Fruit fly (Drosophila melanogaster) whole organism, embryonic: Measurements from ENCODE around the gene akirin.

Source experiments
- ATbp ChIP-seq: fragments of 200-800 bp; sonication (Bioruptor generic); optimal IDR thresholded peaks from 2 replicates; lab custom pipeline; 2017; ENCODE audit warnings: missing biosample characterization, mild to moderate bottlenecking, missing genetic modification characterization, missing genetic modification reagents
- Ada2b ChIP-seq: fragments of 200-800 bp; sonication (Bioruptor generic); IDR thresholded peaks from 2 replicates; pipeline ENCODE4 v1.3.6; 2022; ENCODE audit warnings: missing biosample characterization, missing genetic modification characterization
- BtbVII ChIP-seq: fragments of 200-800 bp; sonication (Bioruptor generic); optimal IDR thresholded peaks from 3 replicates; lab custom pipeline; 2017; ENCODE audit warnings: missing biosample characterization, mild to moderate bottlenecking, missing genetic modification characterization
- CG10321 ChIP-seq: fragments of 200-800 bp; sonication (Bioruptor generic); IDR thresholded peaks from 2 replicates; pipeline ENCODE4 v1.3.6; 2022; ENCODE audit warnings: missing biosample characterization, missing genetic modification characterization
- CG12155 ChIP-seq: fragments of 200-800 bp; sonication (Bioruptor generic); optimal IDR thresholded peaks from 3 replicates; lab custom pipeline; 2016; ENCODE audit warnings: missing biosample characterization, missing genetic modification characterization
- CG12236 ChIP-seq: fragments of 200-800 bp; sonication (Bioruptor generic); optimal IDR thresholded peaks from 2 replicates; lab custom pipeline; 2016; ENCODE audit warnings: missing biosample characterization, missing genetic modification characterization
- CG12659 ChIP-seq: fragments of 200-800 bp; sonication (Bioruptor generic); optimal IDR thresholded peaks from 3 replicates; lab custom pipeline; 2017; ENCODE audit warnings: mild to moderate bottlenecking, missing biosample characterization, missing genetic modification reagents, missing genetic modification characterization
- CG13287 ChIP-seq: fragments of 200-800 bp; sonication (Bioruptor generic); IDR thresholded peaks from 2 replicates; pipeline ENCODE4 v1.3.6; 2022; ENCODE audit warnings: missing biosample characterization, missing genetic modification characterization; ENCODE audit not compliant: partially characterized antibody
- CG14710 ChIP-seq: fragments of 200-800 bp; sonication (Bioruptor generic); optimal IDR thresholded peaks from 3 replicates; lab custom pipeline; 2019; ENCODE audit warnings: missing biosample characterization, mild to moderate bottlenecking, missing genetic modification characterization, moderate library complexity
- CG15514 ChIP-seq: fragments of 200-800 bp; sonication (Bioruptor generic); optimal IDR thresholded peaks from 3 replicates; lab custom pipeline; 2017; ENCODE audit warnings: missing biosample characterization, missing genetic modification characterization, mild to moderate bottlenecking, moderate library complexity, missing genetic modification reagents
- CG16815 ChIP-seq: fragments of 200-800 bp; sonication (Bioruptor generic); optimal IDR thresholded peaks from 3 replicates; lab custom pipeline; 2017; ENCODE audit warnings: missing biosample characterization, mild to moderate bottlenecking, missing genetic modification characterization
- CG1832 ChIP-seq: fragments of 200-800 bp; sonication (Bioruptor generic); optimal IDR thresholded peaks from 2 replicates; lab custom pipeline; 2017; ENCODE audit warnings: missing biosample characterization, mild to moderate bottlenecking, missing genetic modification characterization, inconsistent platforms
- CG18619 ChIP-seq: fragments of 200-800 bp; sonication (Bioruptor generic); optimal IDR thresholded peaks from 3 replicates; lab custom pipeline; 2017; ENCODE audit warnings: missing biosample characterization, mild to moderate bottlenecking, missing genetic modification characterization
- CG2120 ChIP-seq: fragments of 200-800 bp; sonication (Bioruptor generic); optimal IDR thresholded peaks from 3 replicates; lab custom pipeline; 2016; ENCODE audit warnings: missing biosample characterization, missing genetic modification characterization
- CG2129 ChIP-seq: fragments of 200-800 bp; sonication (Bioruptor generic); IDR thresholded peaks from 2 replicates; pipeline ENCODE4 v1.3.6; 2022; ENCODE audit warnings: missing biosample characterization, missing genetic modification characterization; ENCODE audit not compliant: partially characterized antibody
- CG2712 ChIP-seq: fragments of 200-800 bp; optimal IDR thresholded peaks from 3 replicates; lab custom pipeline; 2019; ENCODE audit warnings: missing biosample characterization, mild to moderate bottlenecking, missing genetic modification characterization, moderate library complexity
- CG30020 ChIP-seq: fragments of 200-800 bp; optimal IDR thresholded peaks from 2 replicates; lab custom pipeline; 2019; ENCODE audit warnings: missing biosample characterization, mild to moderate bottlenecking, missing genetic modification characterization, moderate library complexity
- CG33557 ChIP-seq: fragments of 200-800 bp; sonication (Bioruptor generic); optimal IDR thresholded peaks from 2 replicates; lab custom pipeline; 2019; ENCODE audit warnings: missing biosample characterization, mild to moderate bottlenecking, missing genetic modification characterization, moderate library complexity
- CG34224 ChIP-seq: fragments of 200-800 bp; sonication (Bioruptor generic); IDR thresholded peaks from 3 replicates; pipeline ENCODE4 v1.3.6; 2022; ENCODE audit warnings: missing biosample characterization, missing genetic modification characterization; ENCODE audit not compliant: partially characterized antibody
- CG3995 ChIP-seq: fragments of 200-800 bp; sonication (Bioruptor generic); optimal IDR thresholded peaks from 3 replicates; lab custom pipeline; 2016; ENCODE audit warnings: missing biosample characterization, missing genetic modification characterization
- CG4617 ChIP-seq: fragments of 200-800 bp; sonication (Bioruptor generic); optimal IDR thresholded peaks from 3 replicates; lab custom pipeline; 2016; ENCODE audit warnings: missing biosample characterization, missing genetic modification characterization, borderline replicate concordance
- CG8924 ChIP-seq: fragments of 200-800 bp; optimal IDR thresholded peaks from 3 replicates; lab custom pipeline; 2019; ENCODE audit warnings: missing biosample characterization, mild to moderate bottlenecking, missing genetic modification characterization, moderate library complexity
- CG8944 ChIP-seq: fragments of 200-800 bp; sonication (Bioruptor generic); optimal IDR thresholded peaks from 3 replicates; lab custom pipeline; 2016; ENCODE audit warnings: missing biosample characterization, missing genetic modification characterization
- CG9932 ChIP-seq: fragments of 200-800 bp; sonication (Bioruptor generic); IDR thresholded peaks from 2 replicates; pipeline ENCODE4 v1.3.6; 2022; ENCODE audit warnings: missing biosample characterization, missing genetic modification characterization
- E2f2 ChIP-seq: fragments of 200-800 bp; sonication (Bioruptor generic); IDR thresholded peaks from 2 replicates; pipeline ENCODE4 v1.3.6; 2022; ENCODE audit warnings: missing biosample characterization, missing genetic modification characterization
- HLHmδ ChIP-seq: fragments of 200-800 bp; sonication (Bioruptor generic); optimal IDR thresholded peaks from 2 replicates; lab custom pipeline; 2018; ENCODE audit warnings: missing biosample characterization, mild to moderate bottlenecking, missing genetic modification characterization, moderate library complexity
- Hr51 ChIP-seq, 2 experiments: fragments of 200-800 bp; sonication (Bioruptor generic); optimal IDR thresholded peaks; 2 replicates in 1 of 2; 3 replicates in 1 of 2; lab custom pipeline; 2016 to 2018; ENCODE audit warnings: missing biosample characterization in 2 of 2, missing genetic modification characterization in 2 of 2, mild to moderate bottlenecking in 1 of 2, moderate library complexity in 1 of 2
- MBD-R2 ChIP-seq: fragments of 200-800 bp; sonication (Bioruptor generic); IDR thresholded peaks from 2 replicates; pipeline ENCODE4 v1.3.6; 2022; ENCODE audit warnings: missing biosample characterization, missing genetic modification characterization
- MESR4 ChIP-seq: fragments of 200-800 bp; sonication (Bioruptor generic); optimal IDR thresholded peaks from 2 replicates; lab custom pipeline; 2018; ENCODE audit warnings: missing biosample characterization, mild to moderate bottlenecking, missing genetic modification characterization, moderate library complexity
- Max ChIP-seq: fragments of 200-800 bp; sonication (Bioruptor generic); optimal IDR thresholded peaks from 2 replicates; lab custom pipeline; 2016; ENCODE audit warnings: missing biosample characterization, mild to moderate bottlenecking, missing genetic modification characterization
- Opbp ChIP-seq: fragments of 200-800 bp; sonication (Bioruptor generic); IDR thresholded peaks from 3 replicates; pipeline ENCODE4 v1.3.6; 2022; ENCODE audit warnings: missing biosample characterization, missing genetic modification characterization; ENCODE audit not compliant: partially characterized antibody
- Scr ChIP-seq: fragments of 200-800 bp; sonication (Bioruptor generic); IDR thresholded peaks from 2 replicates; pipeline ENCODE4 v1.3.6; 2022; ENCODE audit warnings: missing biosample characterization, missing genetic modification characterization; ENCODE audit not compliant: partially characterized antibody
- Sox102F ChIP-seq: fragments of 200-800 bp; sonication (Bioruptor generic); optimal IDR thresholded peaks from 2 replicates; lab custom pipeline; 2018; ENCODE audit warnings: missing biosample characterization, mild to moderate bottlenecking, missing genetic modification characterization, moderate library complexity
- Stat92E ChIP-seq, 3 experiments: fragments of >200 bp in 2 of 3; fragments of 200-800 bp in 1 of 3; sonication (Bioruptor generic) in 1 of 3; optimal IDR thresholded peaks; 2 replicates each; lab custom pipeline; 2017 to 2019; ENCODE audit warnings: missing biosample characterization in 3 of 3, missing genetic modification characterization in 3 of 3, mild to moderate bottlenecking in 1 of 3, moderate library complexity in 1 of 3
- Xbp1 ChIP-seq: fragments of 200-800 bp; sonication (Bioruptor generic); optimal IDR thresholded peaks from 3 replicates; lab custom pipeline; 2016; ENCODE audit warnings: missing biosample characterization, mild to moderate bottlenecking, missing genetic modification characterization
- bbx ChIP-seq: fragments of 200-800 bp; sonication (Bioruptor generic); IDR thresholded peaks from 2 replicates; pipeline ENCODE4 v1.3.6; 2022; ENCODE audit warnings: missing biosample characterization, missing genetic modification characterization; ENCODE audit not compliant: partially characterized antibody
- dm ChIP-seq: fragments of 200-800 bp; sonication (Bioruptor generic); optimal IDR thresholded peaks from 3 replicates; lab custom pipeline; 2016; ENCODE audit warnings: missing biosample characterization, missing genetic modification characterization
- insv ChIP-seq, 2 experiments: fragments of 200-800 bp; sonication (Bioruptor generic); optimal IDR thresholded peaks; 3 replicates each; lab custom pipeline; 2016 to 2018; ENCODE audit warnings: missing biosample characterization in 2 of 2, missing genetic modification characterization in 2 of 2
- ken ChIP-seq: fragments of 200-800 bp; sonication (Bioruptor generic); IDR thresholded peaks from 3 replicates; pipeline ENCODE4 v1.3.6; 2022; ENCODE audit warnings: missing biosample characterization, missing genetic modification characterization
- mam ChIP-seq: fragments of 200-800 bp; sonication (Bioruptor generic); optimal IDR thresholded peaks from 3 replicates; lab custom pipeline; 2016; ENCODE audit warnings: missing biosample characterization, missing genetic modification characterization
- phol ChIP-seq: fragments of 200-800 bp; sonication (Bioruptor generic); optimal IDR thresholded peaks from 3 replicates; lab custom pipeline; 2018; ENCODE audit warnings: missing biosample characterization, mild to moderate bottlenecking, missing genetic modification characterization, moderate library complexity
- slp2 ChIP-seq: fragments of 200-800 bp; sonication (Bioruptor generic); optimal IDR thresholded peaks from 2 replicates; lab custom pipeline; 2016; ENCODE audit warnings: missing biosample characterization, missing genetic modification characterization
- sob ChIP-seq: fragments of 200-800 bp; sonication (Bioruptor generic); IDR thresholded peaks from 2 replicates; pipeline ENCODE4 v1.3.6; 2022; ENCODE audit warnings: missing biosample characterization, missing genetic modification characterization
- stwl ChIP-seq: fragments of 200-800 bp; sonication (Bioruptor generic); optimal IDR thresholded peaks from 3 replicates; lab custom pipeline; 2018; ENCODE audit warnings: missing biosample characterization, mild to moderate bottlenecking, missing genetic modification characterization, moderate library complexity
- sug ChIP-seq: fragments of 200-800 bp; optimal IDR thresholded peaks from 2 replicates; lab custom pipeline; 2019; ENCODE audit warnings: missing biosample characterization, mild to moderate bottlenecking, missing genetic modification characterization, moderate library complexity
- trem ChIP-seq: fragments of 200-800 bp; optimal IDR thresholded peaks from 3 replicates; lab custom pipeline; 2019; ENCODE audit warnings: missing biosample characterization, mild to moderate bottlenecking, missing genetic modification characterization, moderate library complexity
- unc-4 ChIP-seq: fragments of 200-800 bp; sonication (Bioruptor generic); IDR thresholded peaks from 2 replicates; pipeline ENCODE4 v1.3.6; 2022; ENCODE audit warnings: missing biosample characterization, missing genetic modification characterization; ENCODE audit not compliant: partially characterized antibody
- vvl ChIP-seq: fragments of 200-800 bp; sonication (Bioruptor generic); IDR thresholded peaks from 2 replicates; pipeline ENCODE4 v1.3.6; 2022; ENCODE audit warnings: missing biosample characterization, missing genetic modification characterization
- zen ChIP-seq: fragments of 200-800 bp; sonication (Bioruptor generic); optimal IDR thresholded peaks from 3 replicates; lab custom pipeline; 2018; ENCODE audit warnings: missing biosample characterization, mild to moderate bottlenecking, missing genetic modification characterization, moderate library complexity

Gene akirin

dm6 chr3L:7334990-7335389 is 34.7 kb upstream of the akirin start, which contains the start of the genes wrm1 and wrm2 (continued):
- TF ChIP-seq Ada2b = no peak
- TF ChIP-seq stwl = peak; percentile 76
- TF ChIP-seq phol (tag; lab: Kevin White, UChicago) = peak; percentile 6
- peak; percentile 43 for TF ChIP-seq CG33557 (GFP tag; lab: Kevin White, UChicago)
- TF ChIP-seq sug (tag; lab: Kevin White, UChicago) = peak; percentile 19
- peak; percentile 52 for TF ChIP-seq CG14710 (tag; lab: Kevin White, UChicago)
- no peak for TF ChIP-seq ken (GFP tag; lab: Robert Waterston, UW)
- peak in 1 of 2 experiments; percentile 15 for TF ChIP-seq Hr51 (GFP tag; optimal IDR thresholded peaks at IDR 0.05; lab: Kevin White, UChicago)
- TF ChIP-seq CG10321 = no peak
- TF ChIP-seq unc-4 = peak; percentile 62
- TF ChIP-seq BtbVII (GFP tag; lab: Kevin White, UChicago) = no peak
- peak; percentile 4 for TF ChIP-seq CG12659 (GFP tag; lab: Kevin White, UChicago)
- TF ChIP-seq CG2712 (tag; lab: Kevin White, UChicago) = peak; percentile 42
- TF ChIP-seq ATbp (GFP tag; lab: Kevin White, UChicago) = no peak
- peak in 1 of 3 experiments; percentile 73 for TF ChIP-seq Stat92E (GFP tag; optimal IDR thresholded peaks at IDR 0.05; lab: Kevin White, UChicago)
- TF ChIP-seq insv (GFP tag; optimal IDR thresholded peaks at IDR 0.05; lab: Kevin White, UChicago) = peak in 1 of 2 experiments; percentile 60
- TF ChIP-seq CG13287 = peak; percentile 76
- peak; percentile 31 for TF ChIP-seq Max (GFP tag; lab: Kevin White, UChicago)
- peak; percentile 38 for TF ChIP-seq CG15514 (GFP tag; lab: Kevin White, UChicago)
- peak; percentile 6 for TF ChIP-seq zen (tag; lab: Kevin White, UChicago)
- peak; percentile 53 for TF ChIP-seq CG2129 (GFP tag; lab: Robert Waterston, UW)
- TF ChIP-seq MESR4 (GFP tag; lab: Kevin White, UChicago) = peak; percentile 98
- TF ChIP-seq CG1832 = no peak
- TF ChIP-seq CG30020 = peak; percentile 7
- TF ChIP-seq dm = peak; percentile 54
- TF ChIP-seq Sox102F (GFP tag; lab: Kevin White, UChicago) = no peak
- peak; percentile 46; the same call in 1 of the 3 replicates for TF ChIP-seq CG34224
- TF ChIP-seq bbx (GFP tag; lab: Robert Waterston, UW) = peak; percentile 79
- peak; percentile 44 for TF ChIP-seq CG12155 (GFP tag; lab: Kevin White, UChicago)
- TF ChIP-seq mam = peak; percentile 3
- no peak for TF ChIP-seq CG16815 (GFP tag; lab: Kevin White, UChicago)
- peak; percentile 55 for TF ChIP-seq trem (tag; lab: Kevin White, UChicago)
- 0 out of 2 replicates have a peak, but pooled peaks have one; percentile 26 for TF ChIP-seq vvl (GFP tag; lab: Robert Waterston, UW)
- TF ChIP-seq CG8924 (tag; lab: Kevin White, UChicago) = peak; percentile 66
- TF ChIP-seq Xbp1 (GFP tag; lab: Kevin White, UChicago) = no peak
- no peak for TF ChIP-seq CG12236
- TF ChIP-seq Opbp (GFP tag; lab: Robert Waterston, UW) = peak; percentile 63; the same call in 2 of the 3 replicates
- TF ChIP-seq slp2 (GFP tag; lab: Kevin White, UChicago) = no peak

dm6 chr3L:7338786-7339185 is 30.9 kb upstream of the akirin start:
- TF ChIP-seq CG2120 (GFP tag; lab: Kevin White, UChicago) = peak; percentile 38
- TF ChIP-seq sob (GFP tag; lab: Robert Waterston, UW) = peak; percentile 12; the same call in 1 of the 2 replicates
- TF ChIP-seq bbx (GFP tag; lab: Robert Waterston, UW) = peak; percentile 27; the same call in 1 of the 2 replicates
- peak; percentile 40; the same call in 1 of the 2 replicates for TF ChIP-seq CG9932 (GFP tag; lab: Robert Waterston, UW)
- TF ChIP-seq MBD-R2 (GFP tag; lab: Robert Waterston, UW) = peak; percentile 63
- peak; percentile 46; the same call in 1 of the 2 replicates for TF ChIP-seq E2f2 (GFP tag; lab: Robert Waterston, UW)
- TF ChIP-seq stwl = peak; percentile 36
- peak; percentile 11; the same call in 1 of the 2 replicates for TF ChIP-seq CG13287
- TF ChIP-seq CG3995 (GFP tag; lab: Kevin White, UChicago) = peak; percentile 65
- no peak for TF ChIP-seq CG18619
- peak; percentile 33 for TF ChIP-seq CG4617
- no peak for TF ChIP-seq CG8944 (GFP tag; lab: Kevin White, UChicago)
- TF ChIP-seq HLHmδ = no peak
- 0 out of 2 replicates have a peak, but pooled peaks have one; percentile 13 for TF ChIP-seq Scr (GFP tag; lab: Robert Waterston, UW)
